Worm (Caenorhabditis elegans) whole organism, L4 larva: ENCODE data around the gene C25H3.7.

ENCODE experiments used
- D1046.2 ChIP-seq: fragments of 200-800 bp; sonication (Bioruptor generic); IDR thresholded peaks from 2 replicates; pipeline ENCODE4 v1.3.6; 2022; ENCODE audit warnings: missing genetic modification characterization, missing compliant biosample characterization
- F37D6.2 ChIP-seq: sonication (generic microtip); optimal IDR thresholded peaks from 2 replicates; lab custom pipeline; 2016; ENCODE audit warnings: mild to moderate bottlenecking, missing genetic modification characterization, missing compliant biosample characterization
- T26A8.4 ChIP-seq: fragments of 200-800 bp; sonication (Bioruptor generic); IDR thresholded peaks from 2 replicates; pipeline ENCODE4 v1.3.6; 2022; ENCODE audit warnings: missing genetic modification characterization, missing compliant biosample characterization
- Y48G9A.11 ChIP-seq: fragments of 200-800 bp; sonication (Bioruptor generic); IDR thresholded peaks from 2 replicates; pipeline ENCODE4 v1.3.6; 2022; ENCODE audit warnings: missing genetic modification reagents, missing genetic modification characterization, missing compliant biosample characterization
- Y75B8A.6 ChIP-seq: fragments of 200-800 bp; sonication (Bioruptor generic); IDR thresholded peaks from 2 replicates; pipeline ENCODE4 v1.3.6; 2022; ENCODE audit warnings: missing genetic modification reagents, missing genetic modification characterization, missing compliant biosample characterization
- ZK546.5 ChIP-seq, 2 experiments: sonication (generic microtip); optimal IDR thresholded peaks; 2 replicates each; lab custom pipeline; 2017; ENCODE audit warnings: missing biosample characterization in 2 of 2, missing genetic modification characterization in 2 of 2
- aha-1 ChIP-seq: fragments of 150-350 bp; peaks from one replicate; lab custom pipeline; 2014; ENCODE audit warnings: missing biosample characterization, missing genetic modification characterization
- aly-2 ChIP-seq: sonication (generic microtip); optimal IDR thresholded peaks from 2 replicates; lab custom pipeline; 2018; ENCODE audit warnings: missing biosample characterization, missing genetic modification characterization
- ceh-20 ChIP-seq: fragments of 200-800 bp; sonication (Bioruptor generic); IDR thresholded peaks from 2 replicates; pipeline ENCODE4 v1.3.6; 2022; ENCODE audit warnings: missing genetic modification reagents, missing genetic modification characterization, missing compliant biosample characterization
- ceh-28 ChIP-seq: fragments of 150-350 bp; optimal IDR thresholded peaks from 2 replicates; lab custom pipeline; 2014; ENCODE audit warnings: missing biosample characterization, missing genetic modification reagents, missing genetic modification characterization
- cey-2 ChIP-seq: sonication (generic microtip); optimal IDR thresholded peaks from 3 replicates; lab custom pipeline; 2017; ENCODE audit warnings: missing genetic modification characterization, mild to moderate bottlenecking, missing compliant biosample characterization, antibody characterized with exemption, borderline replicate concordance; ENCODE audit not compliant: insufficient read depth
- ctbp-1 ChIP-seq: fragments of 200-800 bp; sonication (Bioruptor generic); IDR thresholded peaks from 2 replicates; pipeline ENCODE4 v1.3.6; 2022; ENCODE audit warnings: missing genetic modification reagents, missing genetic modification characterization, missing compliant biosample characterization
- daf-8 ChIP-seq: fragments of 200-800 bp; sonication (Bioruptor generic); IDR thresholded peaks from 2 replicates; pipeline ENCODE4 v1.3.6; 2022; ENCODE audit warnings: missing genetic modification characterization, missing compliant biosample characterization
- dmd-9 ChIP-seq: fragments of 200-800 bp; sonication (Bioruptor generic); IDR thresholded peaks from 2 replicates; pipeline ENCODE4 v1.3.6; 2022; ENCODE audit warnings: missing genetic modification reagents, missing genetic modification characterization, missing compliant biosample characterization
- egl-43 ChIP-seq: fragments of 200-800 bp; sonication (Bioruptor generic); IDR thresholded peaks from 2 replicates; pipeline ENCODE4 v1.3.6; 2022; ENCODE audit warnings: missing genetic modification reagents, missing genetic modification characterization, missing compliant biosample characterization
- gei-8 ChIP-seq: fragments of 200-800 bp; sonication (Bioruptor generic); optimal IDR thresholded peaks from 2 replicates; lab custom pipeline; 2018; ENCODE audit warnings: mild to moderate bottlenecking, missing genetic modification characterization, missing compliant biosample characterization
- lin-1 ChIP-seq: fragments of 200-800 bp; sonication (Bioruptor generic); IDR thresholded peaks from 2 replicates; pipeline ENCODE4 v1.3.6; 2022; ENCODE audit warnings: missing genetic modification reagents, missing genetic modification characterization, missing compliant biosample characterization
- lir-3 ChIP-seq: sonication (generic microtip); optimal IDR thresholded peaks from 2 replicates; lab custom pipeline; 2016; ENCODE audit warnings: mild to moderate bottlenecking, missing genetic modification characterization, missing compliant biosample characterization
- madf-9 ChIP-seq: fragments of 200-800 bp; sonication (Bioruptor generic); conservative IDR thresholded peaks from 2 replicates; pipeline ENCODE4 v1.3.6; 2022; ENCODE audit warnings: missing genetic modification reagents, missing genetic modification characterization, missing compliant biosample characterization
- mep-1 ChIP-seq: fragments of 150-350 bp; sonication (generic microtip); optimal IDR thresholded peaks from 3 replicates; lab custom pipeline; 2014; ENCODE audit warnings: missing biosample characterization, missing genetic modification characterization
- mxl-3 ChIP-seq: fragments of 200-800 bp; sonication (Bioruptor generic); optimal IDR thresholded peaks from 2 replicates; lab custom pipeline; 2018; ENCODE audit warnings: mild to moderate bottlenecking, missing genetic modification characterization, missing compliant biosample characterization
- nhr-11 ChIP-seq: fragments of 150-350 bp; optimal IDR thresholded peaks from 2 replicates; lab custom pipeline; 2014; ENCODE audit warnings: missing biosample characterization, missing genetic modification characterization
- nhr-237 ChIP-seq: sonication (generic microtip); optimal IDR thresholded peaks from 2 replicates; lab custom pipeline; 2017; ENCODE audit warnings: missing biosample characterization, missing genetic modification characterization
- nhr-41 ChIP-seq: fragments of 200-800 bp; sonication (Bioruptor generic); IDR thresholded peaks from 2 replicates; pipeline ENCODE4 v1.3.6; 2022; ENCODE audit warnings: missing genetic modification reagents, missing genetic modification characterization, missing compliant biosample characterization
- nhr-76 ChIP-seq: fragments of 150-350 bp; optimal IDR thresholded peaks from 2 replicates; lab custom pipeline; 2014; ENCODE audit warnings: missing biosample characterization, missing genetic modification characterization
- nhr-77 ChIP-seq: fragments of 150-350 bp; optimal IDR thresholded peaks from 2 replicates; lab custom pipeline; 2014; ENCODE audit warnings: missing biosample characterization, missing genetic modification characterization
- pha-4 ChIP-seq, 2 experiments: fragments of 150-350 bp in 1 of 2; fragments of 200-800 bp in 1 of 2; sonication (Bioruptor generic) in 1 of 2; IDR thresholded peaks in 1 of 2; optimal IDR thresholded peaks in 1 of 2; 2 replicates each; pipeline versions ENCODE4 v1.3.6 to Lab custom; 2014 to 2022; ENCODE audit warnings: missing genetic modification characterization in 2 of 2, missing genetic modification reagents in 2 of 2, missing biosample characterization in 1 of 2, missing compliant biosample characterization in 1 of 2
- php-3 ChIP-seq: fragments of 200-800 bp; sonication (Bioruptor generic); IDR thresholded peaks from 2 replicates; pipeline ENCODE4 v1.3.6; 2022; ENCODE audit warnings: missing genetic modification reagents, missing genetic modification characterization, missing compliant biosample characterization
- rbr-2 ChIP-seq: sonication (generic microtip); optimal IDR thresholded peaks from 2 replicates; lab custom pipeline; 2016; ENCODE audit warnings: missing genotype, missing genetic modification characterization, missing compliant biosample characterization
- tag-97 ChIP-seq: fragments of 200-800 bp; sonication (Bioruptor generic); IDR thresholded peaks from 2 replicates; pipeline ENCODE4 v1.3.6; 2022; ENCODE audit warnings: missing genetic modification characterization, missing compliant biosample characterization
- tra-1 ChIP-seq: fragments of 200-800 bp; sonication (Bioruptor generic); IDR thresholded peaks from 2 replicates; pipeline ENCODE4 v1.3.6; 2022; ENCODE audit warnings: missing genetic modification reagents, missing genetic modification characterization, missing compliant biosample characterization
- vab-7 ChIP-seq: fragments of 200-800 bp; sonication (Bioruptor generic); IDR thresholded peaks from 2 replicates; pipeline ENCODE4 v1.3.6; 2022; ENCODE audit warnings: missing genetic modification reagents, missing genetic modification characterization, missing compliant biosample characterization
- zfp-2 ChIP-seq: sonication (generic microtip); optimal IDR thresholded peaks from 2 replicates; lab custom pipeline; 2016; ENCODE audit warnings: mild to moderate bottlenecking, missing genetic modification characterization, missing compliant biosample characterization
- zip-11 ChIP-seq: fragments of 200-800 bp; sonication (Bioruptor generic); IDR thresholded peaks from 2 replicates; pipeline ENCODE4 v1.3.6; 2022; ENCODE audit warnings: missing genetic modification characterization, missing compliant biosample characterization
- ztf-11 ChIP-seq: fragments of 150-350 bp; optimal IDR thresholded peaks from 2 replicates; lab custom pipeline; 2014; ENCODE audit warnings: missing biosample characterization, missing genetic modification characterization

Gene C25H3.7

DNA sequence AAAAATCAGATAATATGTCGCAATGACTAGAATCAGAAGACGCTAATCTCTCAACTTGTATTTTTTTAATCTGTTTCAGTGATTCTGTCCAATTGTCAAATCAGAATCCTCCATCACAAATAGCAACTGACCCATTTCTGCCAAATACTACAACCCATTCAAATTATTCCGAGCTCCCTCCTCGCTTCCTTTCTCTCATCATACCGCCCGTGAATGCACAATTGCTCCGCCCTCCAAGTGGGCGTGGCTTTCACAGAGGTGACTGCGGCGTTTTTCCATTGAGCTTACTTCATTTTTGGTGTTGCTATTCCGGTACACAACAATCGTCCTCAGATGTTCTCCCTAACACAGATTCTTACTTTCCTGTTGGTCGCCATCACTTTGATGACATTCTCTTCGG, 12.0 kb upstream of the C25H3.7 start, which contains the start of gene flp-27:
flp-27 (plus strand) TSS at position 301 of the 400 bp plus-strand sequence.
- no peak for TF ChIP-seq ztf-11 (tag; lab: Kevin White, UChicago)
- TF ChIP-seq egl-43, result no peak
- no peak for TF ChIP-seq Y75B8A.6 (GFP tag; lab: Robert Waterston, UW)
- no peak for TF ChIP-seq mep-1 (tag; lab: Kevin White, UChicago)
- TF ChIP-seq nhr-11, result no peak
- no peak for TF ChIP-seq ZK546.5 (tag; optimal IDR thresholded peaks at IDR 0.05; lab: Kevin White, UChicago)
- TF ChIP-seq T26A8.4 (GFP tag; lab: Robert Waterston, UW), result no peak
- TF ChIP-seq ceh-28, result no peak
- TF ChIP-seq pha-4 (GFP tag; IDR thresholded peaks at IDR 0.05; lab: Robert Waterston, UW), result no peak
- TF ChIP-seq pha-4 (tag; optimal IDR thresholded peaks at IDR 0.05; lab: Kevin White, UChicago), result no peak
- no peak for TF ChIP-seq nhr-237 (tag; lab: Kevin White, UChicago)
- no peak for TF ChIP-seq zfp-2 (tag; lab: Kevin White, UChicago)
- no peak for TF ChIP-seq nhr-77
- TF ChIP-seq ceh-20, result no peak
- no peak for TF ChIP-seq php-3 (GFP tag; lab: Robert Waterston, UW)
- TF ChIP-seq mxl-3 (GFP tag; lab: Kevin White, UChicago), result no peak
- TF ChIP-seq, all 104 proteins: peak for 0

DNA sequence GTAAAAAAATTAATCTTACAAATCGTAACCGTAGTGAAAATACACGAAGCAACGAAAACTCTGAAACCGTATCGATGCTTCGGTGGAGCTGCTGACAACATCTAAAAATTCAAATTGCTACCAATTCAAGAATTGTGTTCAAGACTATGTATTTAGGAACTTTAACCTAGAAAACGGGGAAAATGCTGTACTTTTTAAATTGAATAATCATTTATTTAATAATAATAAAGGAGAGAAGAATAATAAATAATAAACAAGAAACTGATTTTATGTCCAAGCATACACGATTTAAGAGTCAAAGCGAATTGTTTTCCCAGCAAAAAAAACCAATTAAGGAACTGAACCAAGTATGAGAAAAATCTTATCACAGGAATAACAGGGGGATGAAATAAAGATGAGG, 850 bp upstream of the C25H3.7 start, which contains the start of gene C25H3.17:
C25H3.17 (minus strand) TSS at position 101 of the 400 bp plus-strand sequence.
- TF ChIP-seq Y75B8A.6 (GFP tag; lab: Robert Waterston, UW), result no peak
- TF ChIP-seq gei-8, result no peak
- TF ChIP-seq tra-1 (GFP tag; lab: Robert Waterston, UW), result no peak
- TF ChIP-seq ctbp-1 (GFP tag; lab: Robert Waterston, UW), result no peak
- TF ChIP-seq D1046.2, result no peak

DNA sequence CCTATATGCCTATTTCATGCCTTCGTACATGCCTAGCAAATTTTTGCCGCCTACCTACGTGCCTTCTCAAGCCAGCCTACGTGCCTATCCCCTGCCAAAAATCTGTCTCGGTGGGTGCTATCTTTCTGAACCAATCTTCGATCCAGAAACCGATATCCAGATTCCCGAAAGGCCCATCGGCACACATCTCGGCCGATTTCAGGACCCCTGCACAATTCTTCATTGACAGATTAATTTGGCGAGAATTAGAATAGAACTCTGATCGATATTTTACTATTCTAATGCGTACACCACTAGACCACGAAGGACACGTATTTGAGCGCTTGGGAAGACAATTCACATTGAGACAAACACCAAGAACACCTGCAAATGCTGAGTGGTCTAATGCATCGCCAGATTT, 1.2 kb downstream of the C25H3.7 start:
- no peak for TF ChIP-seq aha-1 (tag; lab: Kevin White, UChicago)
- TF ChIP-seq lir-3 (tag; lab: Kevin White, UChicago), result no peak
- no peak for TF ChIP-seq tag-97 (GFP tag; lab: Robert Waterston, UW)
- TF ChIP-seq daf-8, result no peak
- TF ChIP-seq aly-2 (tag; lab: Kevin White, UChicago), result no peak
- TF ChIP-seq Y48G9A.11 (GFP tag; lab: Robert Waterston, UW), result no peak
- no peak for TF ChIP-seq dmd-9 (GFP tag; lab: Robert Waterston, UW)
- no peak for TF ChIP-seq nhr-41 (GFP tag; lab: Robert Waterston, UW)
- TF ChIP-seq cey-2 (tag; lab: Kevin White, UChicago), result no peak
- TF ChIP-seq D1046.2, result no peak
- TF ChIP-seq nhr-76 (tag; lab: Kevin White, UChicago), result no peak
- no peak for TF ChIP-seq rbr-2 (tag; lab: Kevin White, UChicago)
- TF ChIP-seq vab-7 (GFP tag; lab: Robert Waterston, UW), result no peak
- TF ChIP-seq pha-4 (GFP tag; IDR thresholded peaks at IDR 0.05; lab: Robert Waterston, UW), result no peak
- TF ChIP-seq pha-4 (tag; optimal IDR thresholded peaks at IDR 0.05; lab: Kevin White, UChicago), result no peak
- no peak for TF ChIP-seq F37D6.2 (tag; lab: Kevin White, UChicago)
- no peak for TF ChIP-seq lin-1 (GFP tag; lab: Robert Waterston, UW)
- TF ChIP-seq zip-11 (GFP tag; lab: Robert Waterston, UW), result no peak

DNA sequence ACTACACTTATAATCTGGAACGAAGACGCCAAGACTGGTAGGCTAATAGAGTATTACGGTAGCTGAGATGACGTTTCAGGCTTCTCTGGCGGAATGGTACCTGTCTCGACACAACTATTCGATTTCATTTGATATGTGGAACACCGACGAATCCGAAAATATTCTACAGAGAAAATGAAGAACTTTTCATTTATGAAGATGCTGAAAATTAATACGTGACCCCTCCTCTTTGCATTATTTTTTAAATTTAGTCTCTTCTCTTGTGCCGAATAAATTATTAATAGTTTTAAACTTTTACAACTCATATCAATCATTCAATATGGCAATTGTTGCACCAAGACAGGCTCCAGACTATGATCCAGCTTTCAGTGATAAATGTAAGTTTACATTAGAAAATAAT, 2.7 kb downstream of the C25H3.7 start, which contains the start of gene C25H3.16:
C25H3.16 (plus strand) TSS at position 301 of the 400 bp plus-strand sequence.
- TF ChIP-seq madf-9, result no peak
